Fruit fly (Drosophila melanogaster) whole organism, pupa: Measurements from ENCODE around the gene Sras.

Experiments
- CG10348 ChIP-seq: fragments of 200-800 bp; sonication (Bioruptor generic); IDR thresholded peaks from 2 replicates; pipeline ENCODE4 v1.3.6; 2022; ENCODE audit warnings: missing biosample characterization, missing genetic modification characterization
- CG17806 ChIP-seq: fragments of 200-800 bp; sonication (Bioruptor generic); optimal IDR thresholded peaks from 2 replicates; lab custom pipeline; 2018; ENCODE audit warnings: missing biosample characterization, mild to moderate bottlenecking, missing genetic modification characterization, moderate library complexity
- CG32121 ChIP-seq: fragments of 200-800 bp; sonication (Bioruptor generic); IDR thresholded peaks from 2 replicates; pipeline ENCODE4 v1.3.6; 2022; ENCODE audit warnings: missing biosample characterization, missing genetic modification characterization
- CG34367 ChIP-seq: fragments of 200-800 bp; sonication (Bioruptor generic); optimal IDR thresholded peaks from 2 replicates; lab custom pipeline; 2018; ENCODE audit warnings: missing biosample characterization, mild to moderate bottlenecking, missing genetic modification characterization
- CG8301 ChIP-seq: fragments of 200-800 bp; sonication (Bioruptor generic); optimal IDR thresholded peaks from 2 replicates; lab custom pipeline; 2018; ENCODE audit warnings: missing biosample characterization, mild to moderate bottlenecking, missing genetic modification characterization
- D1 ChIP-seq: fragments of 200-800 bp; sonication (Bioruptor generic); optimal IDR thresholded peaks from 2 replicates; lab custom pipeline; 2018; ENCODE audit warnings: missing biosample characterization, mild to moderate bottlenecking, missing genetic modification characterization, moderate library complexity
- Pif1B ChIP-seq: fragments of 200-800 bp; sonication (Bioruptor generic); optimal IDR thresholded peaks from 3 replicates; lab custom pipeline; 2016; ENCODE audit warnings: missing biosample characterization, missing genetic modification characterization
- fd96Ca ChIP-seq: fragments of 200-800 bp; sonication (Bioruptor generic); IDR thresholded peaks from 3 replicates; pipeline ENCODE4 v1.3.6; 2022; ENCODE audit warnings: missing biosample characterization, missing genetic modification characterization

DNA sequence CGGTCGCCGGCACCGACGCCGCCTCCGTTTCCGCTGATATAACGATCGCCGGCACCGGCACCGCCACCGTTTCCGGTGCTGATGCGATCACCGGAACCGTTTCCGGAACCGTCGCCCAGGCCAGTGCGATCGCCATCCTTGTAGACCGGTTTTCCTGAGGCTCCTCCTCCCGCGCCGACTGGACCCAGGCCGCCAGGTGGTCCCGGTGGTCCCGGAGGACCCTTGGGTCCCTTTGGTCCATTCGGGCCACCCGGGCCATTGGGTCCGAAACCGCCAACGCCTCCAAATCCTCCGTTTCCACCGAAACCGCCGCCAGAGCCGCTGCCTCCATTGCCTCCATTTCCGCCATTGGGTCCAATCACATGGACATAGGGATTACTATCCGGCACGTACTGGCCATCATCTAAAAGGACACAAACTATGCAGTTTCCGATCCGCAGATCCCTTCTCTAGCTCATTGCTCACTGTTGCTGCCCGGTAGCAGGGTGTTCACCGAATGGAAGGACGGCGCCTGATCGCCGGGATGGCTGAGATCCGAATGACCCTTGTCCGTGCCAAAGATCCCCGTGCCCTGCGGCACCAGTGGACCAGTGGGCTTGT, 20.7 kb upstream of the Sras start:
- TF ChIP-seq fd96Ca (GFP tag; lab: Robert Waterston, UW) (no peak), CG34367 (no peak), CG32121 (GFP tag; lab: Robert Waterston, UW) (no peak), D1 (no peak), CG8301 (tag; lab: Kevin White, UChicago) (no peak), CG17806 (no peak), CG10348 (GFP tag; lab: Robert Waterston, UW) (no peak), Pif1B (GFP tag; lab: Kevin White, UChicago) (no peak)
